ENCODE assay signal across 1 fruit fly cellular context in the genomic region with DNA sequence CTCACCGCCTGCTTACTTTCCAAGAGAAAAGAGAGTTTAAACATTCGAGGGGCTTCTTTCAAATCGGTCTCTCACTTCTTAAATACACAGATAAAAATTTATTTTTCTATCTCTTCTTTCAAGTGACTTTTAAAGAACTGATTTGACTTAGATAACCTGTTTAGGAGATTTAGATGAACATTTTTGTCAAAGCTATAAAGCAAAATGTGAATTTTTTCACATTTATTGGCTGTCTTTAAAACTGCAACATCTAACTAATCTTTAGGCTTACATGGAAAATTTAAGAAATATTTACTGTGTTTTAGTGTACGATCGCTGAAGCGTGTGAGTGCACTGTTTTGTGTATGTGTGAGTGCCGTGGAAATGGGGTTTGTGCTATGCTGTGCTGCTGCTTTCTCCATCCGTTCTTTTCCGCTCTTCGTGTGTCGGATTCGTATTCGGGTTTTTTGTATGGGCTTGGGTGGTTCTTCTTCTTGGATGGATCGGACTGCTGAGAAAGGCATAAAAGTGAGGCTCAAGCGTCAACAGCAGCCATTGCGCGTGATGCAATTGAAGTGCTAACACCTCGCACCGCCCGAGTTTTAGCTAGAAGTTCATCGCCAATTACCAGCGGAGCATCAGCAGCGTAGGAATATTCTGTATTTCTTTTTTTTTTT.
TF ChIP-seq lines count a peak whose summit lies in the region.

No protein-coding gene starts in this region.

TF ChIP-seq in whole organism, embryonic, 481 proteins besides CTCF, POLR2A, EP300 and RAD21 (continued from another document and continues in another):
- TF ChIP-seq jing (GFP tag; optimal IDR thresholded peaks at IDR 0.05; lab: Kevin White, UChicago) (peak; percentile 33), CG10979 (tag; optimal IDR thresholded peaks at IDR 0.05; lab: Kevin White, UChicago) (peak; percentile 88), ase (GFP tag; IDR thresholded peaks at IDR 0.05; lab: Robert Waterston, UW) (no peak), gce (GFP tag; IDR thresholded peaks at IDR 0.05; lab: Robert Waterston, UW) (peak; percentile 3; the same call in 1 of the 3 replicates), CG4820 (GFP tag; optimal IDR thresholded peaks at IDR 0.05; lab: Kevin White, UChicago) (peak; percentile 53), CG9215 (GFP tag; IDR thresholded peaks at IDR 0.05; lab: Robert Waterston, UW) (no peak), CG8290 (GFP tag; optimal IDR thresholded peaks at IDR 0.05; lab: Kevin White, UChicago) (peak; percentile 43), CG8290 (tag; optimal IDR thresholded peaks at IDR 0.05; lab: Kevin White, UChicago) (peak in 1 of 2 experiments; percentile 12), Sox102F (GFP tag; optimal IDR thresholded peaks at IDR 0.05; lab: Kevin White, UChicago) (peak; percentile 69), trem (tag; optimal IDR thresholded peaks at IDR 0.05; lab: Kevin White, UChicago) (peak; percentile 72), Doc2 (GFP tag; IDR thresholded peaks at IDR 0.05; lab: Robert Waterston, UW) (no peak), CG6272 (GFP tag; IDR thresholded peaks at IDR 0.05; lab: Robert Waterston, UW) (no peak), mirr (GFP tag; optimal IDR thresholded peaks at IDR 0.05; lab: Kevin White, UChicago) (no peak), Hmx (GFP tag; optimal IDR thresholded peaks at IDR 0.05; lab: Kevin White, UChicago) (no peak), Scr (GFP tag; IDR thresholded peaks at IDR 0.05; lab: Robert Waterston, UW; ENCODE audit: partially characterized antibody) (no peak), CG31224 (GFP tag; IDR thresholded peaks at IDR 0.05; lab: Robert Waterston, UW) (no peak), sna (GFP tag; IDR thresholded peaks at IDR 0.05; lab: Robert Waterston, UW; ENCODE audit: partially characterized antibody) (no peak), CG1602 (GFP tag; optimal IDR thresholded peaks at IDR 0.05; lab: Kevin White, UChicago) (peak; percentile 63), CG2712 (tag; optimal IDR thresholded peaks at IDR 0.05; lab: Kevin White, UChicago) (peak; percentile 89), lilli (GFP tag; optimal IDR thresholded peaks at IDR 0.05; lab: Kevin White, UChicago) (peak; percentile 42), CG4617 (GFP tag; optimal IDR thresholded peaks at IDR 0.05; lab: Kevin White, UChicago; ENCODE audit: borderline replicate concordance) (no peak), Pdp1 (GFP tag; optimal IDR thresholded peaks at IDR 0.05; lab: Kevin White, UChicago) (peak; percentile 26 to 47), Chrac-16 (GFP tag; optimal IDR thresholded peaks at IDR 0.05; lab: Kevin White, UChicago) (peak; percentile 71), CG34376 (GFP tag; optimal IDR thresholded peaks at IDR 0.05; lab: Kevin White, UChicago) (no peak), amos (GFP tag; IDR thresholded peaks at IDR 0.05; lab: Robert Waterston, UW; ENCODE audit: partially characterized antibody) (no peak), CG15696 (tag; optimal IDR thresholded peaks at IDR 0.05; lab: Kevin White, UChicago) (peak; percentile 75), CG31388 (GFP tag; optimal IDR thresholded peaks at IDR 0.05; lab: Kevin White, UChicago) (no peak), caup (GFP tag; optimal IDR thresholded peaks at IDR 0.05; lab: Kevin White, UChicago; ENCODE audit: severe bottlenecking) (no peak), CG1233 (GFP tag; optimal IDR thresholded peaks at IDR 0.05; lab: Kevin White, UChicago) (peak; percentile 44), CG4360 (GFP tag; IDR thresholded peaks at IDR 0.05; lab: Robert Waterston, UW) (no peak), CG15601 (tag; optimal IDR thresholded peaks at IDR 0.05; lab: Kevin White, UChicago) (peak; percentile 76), Deaf1 (tag; optimal IDR thresholded peaks at IDR 0.05; lab: Kevin White, UChicago) (peak; percentile 75), CG14710 (tag; optimal IDR thresholded peaks at IDR 0.05; lab: Kevin White, UChicago) (peak; percentile 85), gcm (GFP tag; optimal IDR thresholded peaks at IDR 0.05; lab: Kevin White, UChicago) (peak; percentile 73), tup (GFP tag; optimal IDR thresholded peaks at IDR 0.05; lab: Kevin White, UChicago) (no peak), kni (GFP tag; optimal IDR thresholded peaks at IDR 0.05; lab: Kevin White, UChicago) (peak; percentile 90), Bgb (GFP tag; IDR thresholded peaks at IDR 0.05; lab: Robert Waterston, UW; ENCODE audit: partially characterized antibody) (no peak), unpg (GFP tag; optimal IDR thresholded peaks at IDR 0.05; lab: Kevin White, UChicago) (peak; percentile 74), Dbx (GFP tag; IDR thresholded peaks at IDR 0.05; lab: Robert Waterston, UW) (no peak), CG12104 (GFP tag; optimal IDR thresholded peaks at IDR 0.05; lab: Kevin White, UChicago) (peak; percentile 17), trh (GFP tag; optimal IDR thresholded peaks at IDR 0.05; lab: Kevin White, UChicago) (no peak), ken (GFP tag; IDR thresholded peaks at IDR 0.05; lab: Robert Waterston, UW) (peak; percentile 27; the same call in 1 of the 3 replicates), CG12219 (GFP tag; optimal IDR thresholded peaks at IDR 0.05; lab: Kevin White, UChicago) (peak; percentile 31), Hsf (GFP tag; optimal IDR thresholded peaks at IDR 0.05; lab: Kevin White, UChicago) (peak; percentile 58), CG12071 (GFP tag; optimal IDR thresholded peaks at IDR 0.05; lab: Kevin White, UChicago) (no peak), CG13424 (tag; optimal IDR thresholded peaks at IDR 0.05; lab: Kevin White, UChicago) (peak; percentile 70), Nf-YB (GFP tag; optimal IDR thresholded peaks at IDR 0.05; lab: Kevin White, UChicago) (peak; percentile 52), CG6254 (GFP tag; optimal IDR thresholded peaks at IDR 0.05; lab: Kevin White, UChicago) (peak; percentile 79), danr (GFP tag; IDR thresholded peaks at IDR 0.05; lab: Robert Waterston, UW) (no peak), CG17328 (GFP tag; IDR thresholded peaks at IDR 0.05; lab: Robert Waterston, UW) (no peak), sc (optimal IDR thresholded peaks at IDR 0.05; lab: Kevin White, UChicago) (no peak), sc (GFP tag; optimal IDR thresholded peaks at IDR 0.05; lab: Kevin White, UChicago) (peak; percentile 40), sob (GFP tag; IDR thresholded peaks at IDR 0.05; lab: Robert Waterston, UW) (no peak), yki (optimal IDR thresholded peaks at IDR 0.05; lab: Kevin White, UChicago) (no peak), kay (GFP tag; optimal IDR thresholded peaks at IDR 0.05; lab: Kevin White, UChicago) (no peak), Nf-YA (GFP tag; IDR thresholded peaks at IDR 0.05; lab: Robert Waterston, UW) (no peak), Side (GFP tag; optimal IDR thresholded peaks at IDR 0.05; lab: Kevin White, UChicago) (peak; percentile 71), CG12299 (tag; optimal IDR thresholded peaks at IDR 0.05; lab: Kevin White, UChicago) (no peak), fd102C (GFP tag; optimal IDR thresholded peaks at IDR 0.05; lab: Kevin White, UChicago) (peak; percentile 34), bbx (GFP tag; IDR thresholded peaks at IDR 0.05; lab: Robert Waterston, UW; ENCODE audit: partially characterized antibody) (no peak), CG3163 (GFP tag; optimal IDR thresholded peaks at IDR 0.05; lab: Kevin White, UChicago) (peak; percentile 35), bsh (GFP tag; optimal IDR thresholded peaks at IDR 0.05; lab: Kevin White, UChicago) (peak; percentile 83 to 91), HLH54F (GFP tag; optimal IDR thresholded peaks at IDR 0.05; lab: Kevin White, UChicago) (no peak), her (GFP tag; optimal IDR thresholded peaks at IDR 0.05; lab: Kevin White, UChicago) (no peak), sim (GFP tag; IDR thresholded peaks at IDR 0.05; lab: Robert Waterston, UW) (0 out of 2 replicates have a peak, but pooled peaks have one; percentile 43), BEAF-32 (GFP tag; optimal IDR thresholded peaks at IDR 0.05; lab: Kevin White, UChicago) (no peak), CG11696 (GFP tag; IDR thresholded peaks at IDR 0.05; lab: Robert Waterston, UW) (no peak), CG10654 (GFP tag; optimal IDR thresholded peaks at IDR 0.05; lab: Kevin White, UChicago) (peak; percentile 26), cg (GFP tag; optimal IDR thresholded peaks at IDR 0.05; lab: Kevin White, UChicago) (peak; percentile 79), CG3726 (GFP tag; IDR thresholded peaks at IDR 0.05; lab: Robert Waterston, UW) (0 out of 3 replicates have a peak, but pooled peaks have one; percentile 38), repo (GFP tag; optimal IDR thresholded peaks at IDR 0.05; lab: Kevin White, UChicago) (no peak), knrl (GFP tag; IDR thresholded peaks at IDR 0.05; lab: Robert Waterston, UW; ENCODE audit: partially characterized antibody) (no peak; the same call in 2 of the 3 replicates), nerfin-1 (tag; optimal IDR thresholded peaks at IDR 0.05; lab: Kevin White, UChicago) (peak; percentile 69), E2f1 (GFP tag; IDR thresholded peaks at IDR 0.05; lab: Robert Waterston, UW) (peak; percentile 39; the same call in 1 of the 2 replicates), ewg (GFP tag; optimal IDR thresholded peaks at IDR 0.05; lab: Kevin White, UChicago) (peak; percentile 41), CG4707 (GFP tag; optimal IDR thresholded peaks at IDR 0.05; lab: Kevin White, UChicago) (peak; percentile 20), Dp (GFP tag; optimal IDR thresholded peaks at IDR 0.05; lab: Kevin White, UChicago) (no peak), Xbp1 (GFP tag; optimal IDR thresholded peaks at IDR 0.05; lab: Kevin White, UChicago) (peak; percentile 40), CG8359 (GFP tag; optimal IDR thresholded peaks at IDR 0.05; lab: Kevin White, UChicago; ENCODE audit: borderline replicate concordance) (peak; percentile 56), CG17361 (GFP tag; IDR thresholded peaks at IDR 0.05; lab: Robert Waterston, UW) (peak; percentile 86), shn (GFP tag; optimal IDR thresholded peaks at IDR 0.05; lab: Kevin White, UChicago) (peak; percentile 19), sens (GFP tag; lab: Kevin White, UChicago) (peak; percentile 97), nerfin-2 (GFP tag; IDR thresholded peaks at IDR 0.05; lab: Robert Waterston, UW; ENCODE audit: partially characterized antibody) (no peak), stwl (tag; optimal IDR thresholded peaks at IDR 0.05; lab: Kevin White, UChicago) (peak; percentile 32), CG10267 (tag; optimal IDR thresholded peaks at IDR 0.05; lab: Kevin White, UChicago) (peak; percentile 79), Nf-YC (tag; optimal IDR thresholded peaks at IDR 0.05; lab: Kevin White, UChicago) (no peak), chif (GFP tag; optimal IDR thresholded peaks at IDR 0.05; lab: Kevin White, UChicago) (peak; percentile 45 to 66), fd3F (GFP tag; optimal IDR thresholded peaks at IDR 0.05; lab: Kevin White, UChicago) (no peak), CG18262 (tag; optimal IDR thresholded peaks at IDR 0.05; lab: Kevin White, UChicago) (peak; percentile 91), luna (GFP tag; optimal IDR thresholded peaks at IDR 0.05; lab: Kevin White, UChicago) (no peak), CG31441 (GFP tag; IDR thresholded peaks at IDR 0.05; lab: Robert Waterston, UW) (peak; percentile 76), Lpt (GFP tag; optimal IDR thresholded peaks at IDR 0.05; lab: Kevin White, UChicago) (no peak), CG12659 (GFP tag; optimal IDR thresholded peaks at IDR 0.05; lab: Kevin White, UChicago) (peak; percentile 10), pros (GFP tag; optimal IDR thresholded peaks at IDR 0.05; lab: Kevin White, UChicago) (peak; percentile 82), CG1529 (GFP tag; optimal IDR thresholded peaks at IDR 0.05; lab: Kevin White, UChicago) (peak; percentile 66), mld (GFP tag; IDR thresholded peaks at IDR 0.05; lab: Robert Waterston, UW; ENCODE audit: partially characterized antibody) (no peak), Vsx1 (GFP tag; optimal IDR thresholded peaks at IDR 0.05; lab: Kevin White, UChicago) (peak; percentile 19), CG4328 (GFP tag; optimal IDR thresholded peaks at IDR 0.05; lab: Kevin White, UChicago) (no peak), CG9437 (GFP tag; optimal IDR thresholded peaks at IDR 0.05; lab: Kevin White, UChicago) (peak; percentile 44), prd (optimal IDR thresholded peaks at IDR 0.05; lab: Kevin White, UChicago) (no peak), prd (GFP tag; IDR thresholded peaks at IDR 0.05; lab: Robert Waterston, UW) (peak; percentile 52; the same call in 1 of the 3 replicates), kah (GFP tag; optimal IDR thresholded peaks at IDR 0.05; lab: Kevin White, UChicago) (no peak), CG6683 (GFP tag; optimal IDR thresholded peaks at IDR 0.05; lab: Kevin White, UChicago) (no peak), sqz (GFP tag; optimal IDR thresholded peaks at IDR 0.05; lab: Kevin White, UChicago) (peak; percentile 40), en (GFP tag; optimal IDR thresholded peaks at IDR 0.05; lab: Kevin White, UChicago) (peak; percentile 2), BtbVII (GFP tag; optimal IDR thresholded peaks at IDR 0.05; lab: Kevin White, UChicago) (no peak), Lhr (GFP tag; optimal IDR thresholded peaks at IDR 0.05; lab: Kevin White, UChicago) (peak; percentile 24), NfI (GFP tag; optimal IDR thresholded peaks at IDR 0.05; lab: Kevin White, UChicago) (peak; percentile 31), Six4 (GFP tag; optimal IDR thresholded peaks at IDR 0.05; lab: Kevin White, UChicago) (peak; percentile 60), CG32772 (GFP tag; IDR thresholded peaks at IDR 0.05; lab: Robert Waterston, UW) (no peak), Ets97D (GFP tag; optimal IDR thresholded peaks at IDR 0.05; lab: Kevin White, UChicago) (no peak), Spps (tag; optimal IDR thresholded peaks at IDR 0.05; lab: Kevin White, UChicago) (peak; percentile 78), dm (GFP tag; optimal IDR thresholded peaks at IDR 0.05; lab: Kevin White, UChicago) (peak; percentile 9), ems (GFP tag; optimal IDR thresholded peaks at IDR 0.05; lab: Kevin White, UChicago) (no peak), CG17385 (GFP tag; optimal IDR thresholded peaks at IDR 0.05; lab: Kevin White, UChicago) (peak; percentile 68), vfl (GFP tag; optimal IDR thresholded peaks at IDR 0.05; lab: Kevin White, UChicago) (no peak), TFAM (GFP tag; optimal IDR thresholded peaks at IDR 0.05; lab: Kevin White, UChicago) (no peak), Xrp1 (GFP tag; IDR thresholded peaks at IDR 0.05; lab: Robert Waterston, UW) (peak; percentile 84), Hr3 (GFP tag; optimal IDR thresholded peaks at IDR 0.05; lab: Kevin White, UChicago) (peak; percentile 43), Sry-δ (GFP tag; optimal IDR thresholded peaks at IDR 0.05; lab: Kevin White, UChicago) (peak; percentile 12), corto (GFP tag; optimal IDR thresholded peaks at IDR 0.05; lab: Kevin White, UChicago) (peak; percentile 48), jumu (GFP tag; optimal IDR thresholded peaks at IDR 0.05; lab: Kevin White, UChicago) (peak; percentile 34), CG30431 (GFP tag; optimal IDR thresholded peaks at IDR 0.05; lab: Kevin White, UChicago) (peak; percentile 51), CG15514 (GFP tag; optimal IDR thresholded peaks at IDR 0.05; lab: Kevin White, UChicago) (no peak)
